Fruit fly (Drosophila melanogaster) whole organism, prepupa: ENCODE measurements around the gene Dhfr.
A peak's percentile ranks its signal among the peaks of the same experiment; 100 is the strongest.

Experiments
- CG32006 ChIP-seq: fragments of 200-800 bp; sonication (Bioruptor generic); optimal IDR thresholded peaks from 3 replicates; lab custom pipeline; 2017; ENCODE audit warnings: missing biosample characterization, mild to moderate bottlenecking, missing genetic modification characterization
- CG6808 ChIP-seq: fragments of 200-800 bp; sonication (Bioruptor generic); optimal IDR thresholded peaks from 3 replicates; lab custom pipeline; 2017; ENCODE audit warnings: missing biosample characterization, missing genetic modification characterization, mild to moderate bottlenecking, moderate library complexity, missing genetic modification reagents
- CG9139 ChIP-seq: fragments of 200-800 bp; sonication (Bioruptor generic); optimal IDR thresholded peaks from 3 replicates; lab custom pipeline; 2017; ENCODE audit warnings: missing biosample characterization, mild to moderate bottlenecking, missing genetic modification characterization
- Hr38 ChIP-seq: sonication (Bioruptor generic); optimal IDR thresholded peaks from 2 replicates; lab custom pipeline; 2016; ENCODE audit warnings: missing biosample characterization, missing genetic modification characterization
- achi ChIP-seq: fragments of 200-800 bp; sonication (Bioruptor generic); optimal IDR thresholded peaks from 3 replicates; lab custom pipeline; 2016; ENCODE audit warnings: missing biosample characterization, missing genetic modification characterization
- cyc ChIP-seq: fragments of 200-800 bp; sonication (Bioruptor generic); optimal IDR thresholded peaks from 3 replicates; lab custom pipeline; 2016; ENCODE audit warnings: missing biosample characterization, missing genetic modification characterization
- esn ChIP-seq: fragments of 200-800 bp; sonication (Bioruptor generic); optimal IDR thresholded peaks from 2 replicates; lab custom pipeline; 2016; ENCODE audit warnings: missing biosample characterization, mild to moderate bottlenecking, missing genetic modification characterization, moderate library complexity
- svp ChIP-seq: fragments of 200-800 bp; sonication (Bioruptor generic); peaks from one replicate; lab custom pipeline; 2016; ENCODE audit warnings: missing biosample characterization, missing genetic modification characterization

dm6 chr3R:16442937-16443336 lies 38.0 kb upstream of the Dhfr start, which contains the start of the genes Ttc1 and CG14882:
- TF ChIP-seq esn (GFP tag; lab: Kevin White, UChicago) (peak; percentile 92), CG9139 (GFP tag; lab: Kevin White, UChicago) (peak; percentile 63), cyc (GFP tag; lab: Kevin White, UChicago) (peak; percentile 72), Hr38 (GFP tag; lab: Kevin White, UChicago) (no peak), svp (GFP tag; lab: Kevin White, UChicago) (no peak), CG6808 (no peak), achi (GFP tag; lab: Kevin White, UChicago) (peak; percentile 88), CG32006 (GFP tag; lab: Kevin White, UChicago) (no peak)
